Fruit fly (Drosophila melanogaster): ENCODE measurements around the gene Twdlalpha.

The Twdlalpha gene

dm6 chrX:16742547-16742946, at the start of gene Twdlalpha:
TSS of gene Twdlalpha (plus strand) at chrX:16742847.
- no peak for TF ChIP-seq CG8478 (optimal IDR thresholded peaks at IDR 0.05)
- TF ChIP-seq CTCF (optimal IDR thresholded peaks at IDR 0.05), result no peak

dm6 chrX:16693805-16694387, 48.8 kb upstream of the Twdlalpha start:
- TF ChIP-seq CTCF (optimal IDR thresholded peaks at IDR 0.05) (no peak), CG8478 (optimal IDR thresholded peaks at IDR 0.05) (no peak)

DNA sequence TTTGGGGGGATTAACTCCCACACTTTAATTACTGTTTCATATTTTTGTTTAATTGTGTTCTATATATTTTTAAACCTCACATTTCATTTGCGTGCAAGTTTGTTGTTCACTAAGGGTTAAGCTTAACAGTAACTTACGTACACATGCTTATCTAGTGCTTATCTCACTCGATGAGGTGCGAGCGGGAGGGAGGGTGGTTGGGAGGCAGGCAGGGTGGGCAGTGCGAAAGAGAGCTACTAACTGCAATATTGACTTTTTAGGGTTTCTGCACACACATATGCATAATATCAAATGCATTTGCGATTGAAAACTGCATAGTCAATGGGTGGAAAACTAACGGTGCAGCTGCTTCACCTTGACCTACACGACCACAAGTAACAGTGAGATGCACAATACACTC, 48.2 kb upstream of the Twdlalpha start:
- TF ChIP-seq CG8478 (optimal IDR thresholded peaks at IDR 0.05) (no peak), CTCF (optimal IDR thresholded peaks at IDR 0.05) (no peak)

dm6 chrX:16694959-16695358, 47.7 kb upstream of the Twdlalpha start, which contains the start of gene Septin4:
TSS of gene Septin4 (minus strand) at chrX:16695173.
- TF ChIP-seq CTCF (optimal IDR thresholded peaks at IDR 0.05) (no peak), CG8478 (optimal IDR thresholded peaks at IDR 0.05) (no peak)

- TF ChIP-seq CTCF (optimal IDR thresholded peaks at IDR 0.05) (peak in 1 of 2 experiments; percentile 23), CG8478 (optimal IDR thresholded peaks at IDR 0.05) (no peak)
Measured at dm6 chrX:16695658-16696181, 46.9 kb upstream of the Twdlalpha start, which contains the start of gene CG4678. TSS of gene CG4678 (plus strand) at chrX:16696131.

- no peak for TF ChIP-seq CTCF (optimal IDR thresholded peaks at IDR 0.05)
- TF ChIP-seq CG8478 (optimal IDR thresholded peaks at IDR 0.05), result no peak
Measured at dm6 chrX:16696614-16697519, 45.8 kb upstream of the Twdlalpha start.

dm6 chrX:16697882-16698571, 44.6 kb upstream of the Twdlalpha start:
- TF ChIP-seq CTCF (optimal IDR thresholded peaks at IDR 0.05) (no peak), CG8478 (optimal IDR thresholded peaks at IDR 0.05) (no peak)

- no peak for TF ChIP-seq CG8478 (optimal IDR thresholded peaks at IDR 0.05)
- no peak for TF ChIP-seq CTCF (optimal IDR thresholded peaks at IDR 0.05)
Measured at dm6 chrX:16700070-16700469, 42.6 kb upstream of the Twdlalpha start, which contains the start of gene CG9676. TSS of gene CG9676 (minus strand) at chrX:16700170.

- no peak for TF ChIP-seq CG8478 (optimal IDR thresholded peaks at IDR 0.05)
- no peak for TF ChIP-seq CTCF (optimal IDR thresholded peaks at IDR 0.05)
Measured at dm6 chrX:16701941-16702340, 40.7 kb upstream of the Twdlalpha start, which contains the start of gene sphe. TSS of gene sphe (minus strand) at chrX:16701972.

dm6 chrX:16703747-16704146, 38.9 kb upstream of the Twdlalpha start, which contains the start of the genes CG9673 and CG4653:
TSS of gene CG9673 (minus strand) at chrX:16703884.
TSS of gene CG4653 (plus strand) at chrX:16704081.
- TF ChIP-seq CG8478 (optimal IDR thresholded peaks at IDR 0.05) (no peak), CTCF (optimal IDR thresholded peaks at IDR 0.05) (no peak)

DNA sequence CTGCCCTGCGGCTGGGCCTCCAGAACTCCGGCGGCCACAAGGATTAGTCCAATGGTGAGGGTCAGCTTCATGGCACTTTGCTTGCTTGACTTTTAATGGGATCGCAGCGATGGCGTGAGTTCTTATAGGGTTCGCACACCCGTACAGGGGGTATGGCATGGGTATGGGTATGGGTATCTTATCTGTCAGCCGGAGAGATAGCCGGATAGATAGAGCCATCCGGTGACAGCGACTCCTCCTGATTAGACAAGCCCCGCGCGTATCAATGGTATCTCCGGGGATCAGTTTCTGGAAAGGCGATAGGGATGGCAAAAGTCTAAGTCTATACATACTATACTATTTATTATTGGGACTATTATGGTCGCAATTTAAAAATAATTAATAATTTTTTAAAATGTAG, 35.9 kb upstream of the Twdlalpha start, which contains the start of gene CG9672:
TSS of gene CG9672 (minus strand) at position 101 of the 400 bp plus-strand sequence.
- TF ChIP-seq CG8478 (optimal IDR thresholded peaks at IDR 0.05) (no peak), CTCF (optimal IDR thresholded peaks at IDR 0.05) (no peak)

DNA sequence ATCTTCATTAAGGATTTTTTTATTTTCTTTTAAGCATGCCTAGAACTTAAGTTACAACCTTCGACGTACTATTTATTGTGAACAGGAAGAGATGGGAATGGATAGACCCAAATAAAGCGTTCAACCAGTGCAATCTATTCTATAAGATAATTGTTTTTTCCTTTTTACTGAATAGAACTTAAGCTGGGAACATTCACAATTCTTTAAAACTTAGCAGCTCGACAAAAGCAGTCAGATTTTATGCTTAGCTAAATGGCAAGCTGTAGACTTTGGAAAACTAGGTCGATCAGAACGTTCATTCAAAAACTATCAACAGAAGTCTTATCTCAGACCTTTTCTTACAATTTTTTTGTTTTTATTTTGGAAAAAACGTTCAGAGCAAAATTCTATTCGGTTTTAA, 31.6 kb upstream of the Twdlalpha start, which contains the start of gene CG13008:
TSS of gene CG13008 (plus strand) at position 301 of the 400 bp plus-strand sequence.
- no peak for TF ChIP-seq CTCF (optimal IDR thresholded peaks at IDR 0.05)
- no peak for TF ChIP-seq CG8478 (optimal IDR thresholded peaks at IDR 0.05)

DNA sequence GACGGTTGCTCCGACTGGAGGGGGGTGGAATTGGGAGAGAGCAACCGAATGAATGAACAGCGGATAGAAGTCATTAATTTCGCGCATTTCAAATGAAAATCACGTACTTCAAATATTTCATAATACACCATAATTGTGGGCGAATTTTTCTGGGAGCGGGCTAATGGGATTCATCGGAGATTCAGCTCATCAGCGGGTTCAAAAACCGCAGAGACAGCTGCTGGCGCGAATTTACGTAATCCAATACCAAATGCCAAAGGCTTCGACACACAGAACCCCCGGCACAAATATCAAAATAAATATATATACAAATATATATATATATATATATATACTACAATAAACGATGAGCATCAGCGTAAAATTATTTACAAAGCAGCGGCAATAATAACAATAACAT, 26.0 kb upstream of the Twdlalpha start:
- TF ChIP-seq CG8478 (optimal IDR thresholded peaks at IDR 0.05), result no peak
- TF ChIP-seq CTCF (optimal IDR thresholded peaks at IDR 0.05), result no peak

DNA sequence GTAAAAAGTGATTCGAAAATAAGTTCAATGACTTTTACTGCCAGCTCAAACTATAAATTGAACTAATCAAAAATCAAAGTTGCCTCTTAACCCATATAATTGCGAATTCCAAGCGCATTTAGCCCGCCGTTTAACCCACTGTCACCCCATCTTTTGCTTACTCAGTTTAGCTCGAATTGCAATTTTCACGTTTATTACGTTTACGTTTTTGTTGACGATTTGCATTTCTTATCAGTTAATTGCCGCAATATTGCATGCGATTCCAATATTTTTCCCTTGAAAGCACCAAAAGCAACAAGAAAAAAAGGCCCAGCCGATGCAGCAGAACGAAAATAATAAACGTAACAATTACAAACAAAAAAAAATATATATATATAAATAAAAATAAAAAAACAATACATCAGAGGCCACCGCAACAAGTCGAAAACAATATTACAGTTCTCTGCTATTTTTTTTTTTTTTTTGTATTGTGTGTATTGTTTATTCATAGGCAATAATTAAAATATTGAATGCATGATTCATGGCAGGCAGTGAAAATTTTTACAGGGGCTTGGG, 24.4 kb upstream of the Twdlalpha start:
- TF ChIP-seq CTCF (optimal IDR thresholded peaks at IDR 0.05), result no peak
- no peak for TF ChIP-seq CG8478 (optimal IDR thresholded peaks at IDR 0.05)

All from S2 (cell line).